Worm (Caenorhabditis elegans): ENCODE measurements around the gene srw-21.

srw-21 gene

DNA sequence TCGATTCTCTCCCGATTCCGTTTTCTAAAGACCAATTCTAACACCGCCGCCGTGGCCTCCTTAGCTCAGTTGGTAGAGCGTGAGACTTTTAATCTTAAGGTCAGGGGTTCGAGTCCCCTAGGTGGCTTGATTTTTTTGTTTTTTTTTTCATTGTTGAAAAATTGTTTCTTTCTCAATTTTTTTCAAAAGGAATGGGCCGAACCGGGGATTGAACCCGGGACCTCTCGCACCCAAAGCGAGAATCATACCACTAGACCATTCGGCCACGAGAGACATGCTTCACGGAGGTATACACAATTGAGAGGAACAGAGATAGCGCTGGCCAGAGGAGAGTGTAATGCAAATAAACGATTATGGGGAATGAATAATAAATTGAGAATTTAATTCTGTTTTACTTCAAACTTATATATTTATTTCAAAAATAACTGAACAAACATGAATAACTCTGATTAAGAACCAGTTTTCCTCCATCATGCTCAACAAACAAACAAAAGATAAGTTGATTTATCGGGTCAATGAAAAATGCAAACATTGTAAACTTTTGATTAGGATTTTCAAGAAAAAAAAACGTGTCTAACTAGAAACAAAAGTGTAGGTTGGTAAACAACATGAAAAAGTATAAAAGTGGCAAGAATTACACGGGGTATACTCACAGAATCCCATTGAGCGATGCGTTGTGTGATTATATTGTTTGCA lies 22.7 kb upstream of the srw-21 start, which contains the start of gene pqn-71 (continued):
- TF ChIP-seq lim-7 (GFP tag; IDR thresholded peaks at IDR 0.05): peak; percentile 92
- peak; percentile 80 for TF ChIP-seq php-3 (GFP tag; IDR thresholded peaks at IDR 0.05)
- TF ChIP-seq ceh-82 (tag; optimal IDR thresholded peaks at IDR 0.05): no peak
- peak; percentile 83 for TF ChIP-seq gei-8 (GFP tag; optimal IDR thresholded peaks at IDR 0.05)
- TF ChIP-seq ama-1 (optimal IDR thresholded peaks at IDR 0.05): no peak
- TF ChIP-seq pqm-1 (tag; optimal IDR thresholded peaks at IDR 0.05): no peak
- TF ChIP-seq Y48G9A.11 (GFP tag; IDR thresholded peaks at IDR 0.05): peak; percentile 92
- TF ChIP-seq ZK337.2 (GFP tag; IDR thresholded peaks at IDR 0.05): peak; percentile 60
- peak; percentile 74 for TF ChIP-seq ceh-32 (tag; optimal IDR thresholded peaks at IDR 0.05; ENCODE audit: poor library complexity)
- TF ChIP-seq ztf-11 (tag; optimal IDR thresholded peaks at IDR 0.05): no peak
- TF ChIP-seq F10B5.3 (tag; optimal IDR thresholded peaks at IDR 0.05): peak; percentile 81
- TF ChIP-seq nhr-77 (tag; optimal IDR thresholded peaks at IDR 0.05): no peak
- peak; percentile 97 for TF ChIP-seq egl-43 (GFP tag; IDR thresholded peaks at IDR 0.05)
- peak; percentile 89 for TF ChIP-seq lin-38 (GFP tag; IDR thresholded peaks at IDR 0.05)
- TF ChIP-seq snpc-1.2 (GFP tag; IDR thresholded peaks at IDR 0.05): peak; percentile 92
- TF ChIP-seq snpc-4 (tag; optimal IDR thresholded peaks at IDR 0.05): peak; percentile 27
- peak; percentile 91 for TF ChIP-seq F49E8.2 (tag; optimal IDR thresholded peaks at IDR 0.05; ENCODE audit: borderline replicate concordance)
- no peak for TF ChIP-seq unc-39 (tag; optimal IDR thresholded peaks at IDR 0.05)
- no peak for TF ChIP-seq ceh-62 (tag; optimal IDR thresholded peaks at IDR 0.05)
- TF ChIP-seq Y75B8A.6 (GFP tag; IDR thresholded peaks at IDR 0.05): peak; percentile 91
- TF ChIP-seq Y5F2A.4 (GFP tag; optimal IDR thresholded peaks at IDR 0.05): peak; percentile 81
- TF ChIP-seq mep-1 (tag; optimal IDR thresholded peaks at IDR 0.05): peak; percentile 96
- TF ChIP-seq nhr-237 (tag; optimal IDR thresholded peaks at IDR 0.05): peak; percentile 46
- TF ChIP-seq F26F4.8 (GFP tag; conservative IDR thresholded peaks at IDR 0.05): peak; percentile 97
- peak; percentile 74 for TF ChIP-seq nhr-28 (tag; optimal IDR thresholded peaks at IDR 0.05)
- TF ChIP-seq mes-2 (tag; optimal IDR thresholded peaks at IDR 0.05; ENCODE audit: poor library complexity, severe bottlenecking): peak; percentile 85
- TF ChIP-seq mxl-3 (GFP tag; optimal IDR thresholded peaks at IDR 0.05): peak; percentile 76
- TF ChIP-seq tag-97 (GFP tag; IDR thresholded peaks at IDR 0.05): 0 out of 2 replicates have a peak, but pooled peaks have one; percentile 41
- peak; percentile 63; the same call in 1 of the 2 replicates for TF ChIP-seq set-16 (GFP tag; IDR thresholded peaks at IDR 0.05)
- peak; percentile 83 for TF ChIP-seq F37D6.2 (tag; optimal IDR thresholded peaks at IDR 0.05)
- peak; percentile 97 for TF ChIP-seq tra-1 (GFP tag; IDR thresholded peaks at IDR 0.05)
- TF ChIP-seq T26A8.4 (GFP tag; IDR thresholded peaks at IDR 0.05): peak; percentile 95
- no peak for TF ChIP-seq daf-12 (tag; optimal IDR thresholded peaks at IDR 0.05)
- peak; percentile 48 for TF ChIP-seq aly-2 (tag; optimal IDR thresholded peaks at IDR 0.05)
- TF ChIP-seq dmd-6 (GFP tag; IDR thresholded peaks at IDR 0.05): peak; percentile 94
- peak; percentile 94 for TF ChIP-seq ctbp-1 (GFP tag; IDR thresholded peaks at IDR 0.05)
- TF ChIP-seq zfp-3 (GFP tag; conservative IDR thresholded peaks at IDR 0.05): peak; percentile 90
- peak; percentile 93 for TF ChIP-seq ceh-44 (GFP tag; IDR thresholded peaks at IDR 0.05)
- TF ChIP-seq F44E2.7 (GFP tag; IDR thresholded peaks at IDR 0.05): peak; percentile 95
- TF ChIP-seq egl-27 (tag; optimal IDR thresholded peaks at IDR 0.05): no peak
- TF ChIP-seq zfp-2 (tag; optimal IDR thresholded peaks at IDR 0.05): peak; percentile 79
- TF ChIP-seq hif-1 (tag; optimal IDR thresholded peaks at IDR 0.05): peak; percentile 47 to 74
- TF ChIP-seq lir-3 (tag; optimal IDR thresholded peaks at IDR 0.05): peak; percentile 90
- TF ChIP-seq nhr-48 (tag; optimal IDR thresholded peaks at IDR 0.05): peak; percentile 91
- TF ChIP-seq ZK546.5 (tag; optimal IDR thresholded peaks at IDR 0.05): no peak
- TF ChIP-seq ceh-20 (GFP tag; IDR thresholded peaks at IDR 0.05): peak; percentile 89
- peak; percentile 91 for TF ChIP-seq hlh-30 (tag; optimal IDR thresholded peaks at IDR 0.05; ENCODE audit: insufficient read depth)
- TF ChIP-seq ces-1 (GFP tag; optimal IDR thresholded peaks at IDR 0.05): peak; percentile 36
- peak; percentile 93 for TF ChIP-seq lin-29 (GFP tag; IDR thresholded peaks at IDR 0.05)
- peak; percentile 63; the same call in 1 of the 2 replicates for TF ChIP-seq daf-8 (GFP tag; IDR thresholded peaks at IDR 0.05)
